Fruit fly (Drosophila melanogaster) whole organism, wandering third instar larva: ENCODE results near the gene NANS.

Experiments
- Abd-B ChIP-seq: fragments of >200 bp; optimal IDR thresholded peaks from 2 replicates; lab custom pipeline; 2017; ENCODE audit warnings: missing biosample characterization, missing genetic modification characterization
- CG9705 ChIP-seq: fragments of 200-800 bp; sonication (Bioruptor generic); optimal IDR thresholded peaks from 2 replicates; lab custom pipeline; 2018; ENCODE audit warnings: missing biosample characterization, mild to moderate bottlenecking, missing genetic modification characterization
- Dfd ChIP-seq: fragments of >200 bp; optimal IDR thresholded peaks from 2 replicates; lab custom pipeline; 2017; ENCODE audit warnings: missing biosample characterization, missing genetic modification characterization
- Dif ChIP-seq: fragments of 200-275, 200-300 bp; sonication (Bioruptor generic); optimal IDR thresholded peaks from 2 replicates; lab custom pipeline; 2018; ENCODE audit warnings: missing biosample characterization, missing genetic modification characterization; ENCODE audit not compliant: partially characterized antibody
- Mio ChIP-seq: sonication (Bioruptor generic); optimal IDR thresholded peaks from 2 replicates; lab custom pipeline; 2016; ENCODE audit warnings: missing biosample characterization, missing genetic modification characterization
- OdsH ChIP-seq: fragments of 200-800 bp; sonication (Bioruptor generic); optimal IDR thresholded peaks from 2 replicates; lab custom pipeline; 2016; ENCODE audit warnings: missing biosample characterization, mild to moderate bottlenecking, missing genetic modification characterization
- Rel ChIP-seq, 2 experiments: fragments of 200-800 bp; sonication (Bioruptor generic) in 1 of 2; optimal IDR thresholded peaks; 2 replicates in 1 of 2; 3 replicates in 1 of 2; lab custom pipeline; 2016 to 2019; ENCODE audit warnings: mild to moderate bottlenecking in 2 of 2, missing biosample characterization in 2 of 2, missing genetic modification characterization in 2 of 2, moderate library complexity in 1 of 2
- br ChIP-seq: fragments of 200-800 bp; sonication (Bioruptor generic); optimal IDR thresholded peaks from 2 replicates; lab custom pipeline; 2016; ENCODE audit warnings: missing biosample characterization, missing genetic modification characterization
- brk ChIP-seq: fragments of 200-800 bp; sonication (Bioruptor generic); optimal IDR thresholded peaks from 2 replicates; lab custom pipeline; 2016; ENCODE audit warnings: missing biosample characterization, mild to moderate bottlenecking, missing genetic modification characterization
- dsf ChIP-seq: sonication (Bioruptor generic); optimal IDR thresholded peaks from 2 replicates; lab custom pipeline; 2016; ENCODE audit warnings: missing biosample characterization, missing genetic modification characterization, borderline replicate concordance
- ey ChIP-seq: fragments of 200-800 bp; sonication (Bioruptor generic); optimal IDR thresholded peaks from 2 replicates; lab custom pipeline; 2016; ENCODE audit warnings: missing biosample characterization, missing genetic modification characterization
- lola ChIP-seq: fragments of >200 bp; optimal IDR thresholded peaks from 2 replicates; lab custom pipeline; 2017; ENCODE audit warnings: missing biosample characterization, missing genetic modification characterization
- psq ChIP-seq: fragments of 200-800 bp; sonication (Bioruptor generic); optimal IDR thresholded peaks from 3 replicates; lab custom pipeline; 2017; ENCODE audit warnings: missing biosample characterization, mild to moderate bottlenecking, missing genetic modification characterization, moderate library complexity
- usp ChIP-seq: fragments of >200 bp; optimal IDR thresholded peaks from 2 replicates; lab custom pipeline; 2017; ENCODE audit warnings: missing biosample characterization, missing genetic modification characterization

dm6 chr3R:12456370-12456940 lies 30.1 kb downstream of the NANS start, which contains the start of gene trus:
- TF ChIP-seq Dif (GFP tag; lab: Kevin White, UChicago) (no peak), psq (GFP tag; lab: Kevin White, UChicago) (no peak), Abd-B (GFP tag; lab: Kevin White, UChicago) (no peak), Rel (GFP tag; optimal IDR thresholded peaks at IDR 0.05; lab: Kevin White, UChicago) (no peak), Rel (tag; optimal IDR thresholded peaks at IDR 0.05; lab: Kevin White, UChicago) (no peak), ey (no peak), brk (GFP tag; lab: Kevin White, UChicago) (no peak), Dfd (GFP tag; lab: Kevin White, UChicago) (no peak), lola (GFP tag; lab: Kevin White, UChicago) (no peak), CG9705 (GFP tag; lab: Kevin White, UChicago) (no peak), OdsH (GFP tag; lab: Kevin White, UChicago) (no peak), dsf (GFP tag; lab: Kevin White, UChicago) (no peak), Mio (GFP tag; lab: Kevin White, UChicago) (no peak), usp (no peak), br (GFP tag; lab: Kevin White, UChicago) (no peak)
